Fruit fly (Drosophila melanogaster) ovary, adult (tissue): ENCODE results near the gene MESR6.

ENCODE experiments used
- CG17801 ChIP-seq: fragments of 200-800 bp; optimal IDR thresholded peaks from 2 replicates; lab custom pipeline; 2019; ENCODE audit warnings: missing biosample characterization, mild to moderate bottlenecking, missing genetic modification characterization, moderate library complexity; ENCODE audit not compliant: partially characterized antibody

MESR6 gene

DNA sequence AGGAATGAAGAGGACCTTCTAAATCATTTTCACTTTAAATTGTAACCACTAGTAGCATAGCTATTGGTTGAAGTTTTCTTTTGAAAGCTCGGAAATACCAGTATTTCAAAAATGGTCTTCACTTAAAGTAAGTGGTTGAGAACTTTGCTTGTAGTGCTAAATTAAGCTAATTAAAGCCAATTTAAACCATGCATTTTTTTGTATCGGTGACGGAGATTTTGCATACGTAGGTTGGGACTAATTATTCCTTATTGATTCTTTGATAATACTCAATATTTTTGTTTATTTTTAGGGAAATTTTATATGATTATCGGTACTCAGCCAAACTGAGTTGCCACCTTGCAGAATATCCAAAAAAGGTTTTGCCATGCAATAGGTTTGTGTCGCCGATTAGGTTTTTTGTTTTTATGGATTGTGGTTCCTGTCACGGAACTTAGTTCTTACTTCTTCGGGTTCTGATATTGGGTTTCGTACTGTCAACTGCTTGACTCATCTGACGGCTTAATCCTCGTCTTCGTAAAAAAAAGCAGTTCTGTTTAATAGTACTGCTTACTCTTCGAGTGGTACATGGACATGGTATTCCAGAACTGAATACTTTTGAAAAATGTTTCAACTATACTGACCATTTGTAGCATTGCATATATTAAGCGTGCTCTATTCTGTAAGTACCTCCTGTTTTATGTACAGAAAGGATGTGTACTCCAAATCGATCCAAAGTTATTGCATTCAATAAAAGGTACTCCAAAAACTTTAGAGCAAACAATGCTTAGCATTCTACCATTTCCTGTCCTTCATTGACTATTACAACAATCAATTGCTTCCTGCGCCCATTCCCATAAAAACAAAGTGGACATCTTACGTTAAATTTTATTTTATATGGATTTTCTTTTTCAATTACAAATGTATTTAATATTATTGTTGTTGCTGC is 47.9 kb downstream of the MESR6 start:
- no peak for TF ChIP-seq CG17801 (GFP tag; lab: Kevin White, UChicago)

DNA sequence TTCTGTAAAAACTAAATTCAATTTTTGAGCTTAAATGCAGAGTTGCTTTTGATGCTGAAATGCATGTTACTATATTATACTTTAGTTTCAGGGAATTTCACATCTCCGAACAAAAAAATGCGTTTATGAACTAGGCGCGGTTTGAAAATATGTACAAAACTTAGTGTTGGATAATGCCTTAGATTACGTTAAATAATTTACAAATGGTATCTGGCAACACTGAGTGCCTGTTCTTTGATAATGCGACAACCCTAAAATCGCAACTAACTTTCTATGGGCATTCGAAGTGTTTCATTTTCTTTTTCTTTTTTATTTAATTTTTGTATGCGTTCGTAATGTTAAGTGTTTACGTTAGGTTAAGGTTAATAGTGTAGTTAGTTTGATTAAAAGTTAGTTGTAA is 50.1 kb downstream of the MESR6 start:
- TF ChIP-seq CG17801 (GFP tag; lab: Kevin White, UChicago): no peak

DNA sequence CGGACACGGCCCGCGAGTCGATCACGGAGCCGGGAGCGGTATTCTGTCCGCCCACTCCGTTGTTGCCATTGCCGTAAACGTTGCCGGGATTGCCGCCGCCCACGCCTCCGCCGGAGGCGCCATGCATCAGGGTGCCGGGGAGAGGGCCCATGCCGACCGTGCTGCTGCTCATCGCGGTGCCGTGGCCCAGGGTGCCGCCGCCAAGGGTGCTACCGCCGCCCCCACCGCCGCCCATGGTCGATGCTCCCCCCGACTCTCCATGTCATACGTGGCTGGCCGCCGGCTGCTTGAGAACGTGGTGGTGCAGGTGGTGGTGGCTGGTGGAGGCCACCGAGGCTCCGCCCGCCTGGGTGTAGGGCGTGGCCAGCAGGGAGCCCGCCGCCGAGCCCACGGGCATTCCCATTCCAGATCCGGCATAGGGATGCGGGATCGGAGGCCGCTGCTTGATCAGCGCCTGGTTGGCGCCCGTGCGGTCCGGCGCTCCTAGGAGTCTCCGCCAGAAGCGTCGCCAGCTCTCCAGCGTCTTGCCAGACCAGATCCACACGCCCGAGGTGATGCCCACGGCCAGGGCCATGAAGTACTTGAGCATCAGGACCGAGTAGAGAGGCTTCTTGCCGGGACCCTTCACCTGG is 51.6 kb downstream of the MESR6 start:
- no peak for TF ChIP-seq CG17801 (GFP tag; lab: Kevin White, UChicago)
